Worm (Caenorhabditis elegans): ENCODE measurements around the gene srx-58.

The srx-58 gene

ce11 chrV:15352376-15352775 is at the start of gene srx-58:
TSS of gene srx-58 (plus strand) at chrV:15352676.
- TF ChIP-seq nhr-76 (tag; optimal IDR thresholded peaks at IDR 0.05) (no peak), sptf-1 (tag; optimal IDR thresholded peaks at IDR 0.05) (no peak), unc-39 (tag; optimal IDR thresholded peaks at IDR 0.05) (no peak), ztf-11 (tag; optimal IDR thresholded peaks at IDR 0.05) (no peak), sem-2 (GFP tag; optimal IDR thresholded peaks at IDR 0.05) (no peak), ceh-43 (GFP tag; optimal IDR thresholded peaks at IDR 0.05) (no peak), nhr-237 (tag; optimal IDR thresholded peaks at IDR 0.05) (no peak), ceh-39 (tag; optimal IDR thresholded peaks at IDR 0.05) (no peak)

ce11 chrV:15303625-15304024 is 48.9 kb upstream of the srx-58 start, which contains the start of gene srx-48:
TSS of gene srx-48 (minus strand) at chrV:15303725.
- TF ChIP-seq tbx-8 (GFP tag; optimal IDR thresholded peaks at IDR 0.05) (no peak), ceh-83 (GFP tag; optimal IDR thresholded peaks at IDR 0.05) (no peak), elt-3 (tag; optimal IDR thresholded peaks at IDR 0.05) (no peak), ham-2 (GFP tag; optimal IDR thresholded peaks at IDR 0.05) (no peak), mab-5 (tag; optimal IDR thresholded peaks at IDR 0.05) (no peak), blmp-1 (tag; optimal IDR thresholded peaks at IDR 0.05) (no peak), cnd-1 (tag; optimal IDR thresholded peaks at IDR 0.05) (no peak), ztf-11 (tag; optimal IDR thresholded peaks at IDR 0.05) (no peak), pha-4 (tag; optimal IDR thresholded peaks at IDR 0.05) (no peak), nhr-12 (tag; optimal IDR thresholded peaks at IDR 0.05) (no peak), nhr-76 (tag; optimal IDR thresholded peaks at IDR 0.05) (no peak), nhr-2 (tag; optimal IDR thresholded peaks at IDR 0.05) (no peak), M03D4.4 (tag; optimal IDR thresholded peaks at IDR 0.05) (no peak), unc-39 (tag; optimal IDR thresholded peaks at IDR 0.05) (no peak)

- TF ChIP-seq sem-2 (GFP tag; optimal IDR thresholded peaks at IDR 0.05) (no peak), snpc-4 (tag; optimal IDR thresholded peaks at IDR 0.05) (no peak)
Measured at ce11 chrV:15305502-15305901, 47.0 kb upstream of the srx-58 start, which contains the start of gene T26H8.5. TSS of gene T26H8.5 (minus strand) at chrV:15305602.

ce11 chrV:15306745-15307144 is 45.7 kb upstream of the srx-58 start, which contains the start of gene T26H8.4:
TSS of gene T26H8.4 (minus strand) at chrV:15306845.
- no peak for TF ChIP-seq ztf-11 (tag; optimal IDR thresholded peaks at IDR 0.05)
- no peak for TF ChIP-seq mls-2 (tag; optimal IDR thresholded peaks at IDR 0.05)
- TF ChIP-seq nhr-76 (tag; optimal IDR thresholded peaks at IDR 0.05): no peak
- TF ChIP-seq M03D4.4 (tag; optimal IDR thresholded peaks at IDR 0.05): no peak
- no peak for TF ChIP-seq unc-120 (tag; optimal IDR thresholded peaks at IDR 0.05; ENCODE audit: poor library complexity, severe bottlenecking)
- no peak for TF ChIP-seq hlh-1 (tag; optimal IDR thresholded peaks at IDR 0.05)
- no peak for TF ChIP-seq cnd-1 (tag; optimal IDR thresholded peaks at IDR 0.05)
- TF ChIP-seq snpc-4 (tag; optimal IDR thresholded peaks at IDR 0.05): no peak
- no peak for TF ChIP-seq nhr-2 (tag; optimal IDR thresholded peaks at IDR 0.05)
- no peak for TF ChIP-seq lin-32 (GFP tag; optimal IDR thresholded peaks at IDR 0.05)
- no peak for TF ChIP-seq ceh-39 (tag; optimal IDR thresholded peaks at IDR 0.05)
- no peak for TF ChIP-seq ham-2 (GFP tag; optimal IDR thresholded peaks at IDR 0.05)
- no peak for TF ChIP-seq flh-1 (GFP tag; optimal IDR thresholded peaks at IDR 0.05)
- TF ChIP-seq mep-1 (tag; optimal IDR thresholded peaks at IDR 0.05): no peak
- no peak for TF ChIP-seq nhr-237 (tag; optimal IDR thresholded peaks at IDR 0.05)
- TF ChIP-seq sptf-1 (tag; optimal IDR thresholded peaks at IDR 0.05): no peak
- TF ChIP-seq tbx-8 (GFP tag; optimal IDR thresholded peaks at IDR 0.05): no peak
- no peak for TF ChIP-seq lsy-2 (tag; optimal IDR thresholded peaks at IDR 0.05)
- no peak for TF ChIP-seq bed-3 (GFP tag; optimal IDR thresholded peaks at IDR 0.05)
- TF ChIP-seq ceh-83 (GFP tag; optimal IDR thresholded peaks at IDR 0.05): no peak

ce11 chrV:15309011-15309410 is 43.5 kb upstream of the srx-58 start, which contains the start of gene srz-10:
TSS of gene srz-10 (minus strand) at chrV:15309098.
- TF ChIP-seq nhr-28 (tag; optimal IDR thresholded peaks at IDR 0.05) (no peak), sem-2 (GFP tag; optimal IDR thresholded peaks at IDR 0.05) (no peak), zip-8 (tag; optimal IDR thresholded peaks at IDR 0.05) (no peak), ham-2 (GFP tag; optimal IDR thresholded peaks at IDR 0.05) (no peak), ceh-43 (GFP tag; optimal IDR thresholded peaks at IDR 0.05) (no peak), ceh-83 (GFP tag; optimal IDR thresholded peaks at IDR 0.05) (no peak), lsy-2 (tag; optimal IDR thresholded peaks at IDR 0.05) (no peak), elt-3 (tag; optimal IDR thresholded peaks at IDR 0.05) (no peak), lin-13 (tag; optimal IDR thresholded peaks at IDR 0.05) (no peak), pha-4 (tag; optimal IDR thresholded peaks at IDR 0.05) (no peak), unc-62 (GFP tag; optimal IDR thresholded peaks at IDR 0.05) (no peak), ceh-39 (tag; optimal IDR thresholded peaks at IDR 0.05) (no peak), mab-5 (tag; optimal IDR thresholded peaks at IDR 0.05) (no peak), hlh-1 (tag; optimal IDR thresholded peaks at IDR 0.05) (no peak), bed-3 (GFP tag; optimal IDR thresholded peaks at IDR 0.05) (no peak), mep-1 (tag; optimal IDR thresholded peaks at IDR 0.05) (no peak), unc-39 (tag; optimal IDR thresholded peaks at IDR 0.05) (no peak), lin-32 (GFP tag; optimal IDR thresholded peaks at IDR 0.05) (no peak)

Measured in whole organism, mixed stage, embryonic.